Fruit fly (Drosophila melanogaster) S2 (cell line): ENCODE data around the gene CG15754.

ENCODE experiments used
- CG8478 ChIP-seq: fragments of >200 bp; optimal IDR thresholded peaks from 2 replicates; lab custom pipeline; 2018
- CTCF ChIP-seq, 2 experiments: fragments of >200 bp; optimal IDR thresholded peaks; 2 replicates each; lab custom pipeline; 2018

- TF ChIP-seq CG8478 (lab: Kevin White, UChicago) (no peak), CTCF (optimal IDR thresholded peaks at IDR 0.05; lab: Kevin White, UChicago) (no peak)
Measured at dm6 chrX:13568127-13568526, 40.3 kb downstream of the CG15754 start.
